Worm (Caenorhabditis elegans): Measurements from ENCODE around the gene xbx-4.

xbx-4 gene

ce11 chrIV:2111300-2111874 lies 3.0 kb upstream of the xbx-4 start, which contains the start of gene che-6 (continued):
- TF ChIP-seq unc-130 (GFP tag; optimal IDR thresholded peaks at IDR 0.05) (no peak), daf-8 (GFP tag; IDR thresholded peaks at IDR 0.05) (no peak), nhr-237 (tag; optimal IDR thresholded peaks at IDR 0.05) (no peak), mdt-29 (GFP tag; IDR thresholded peaks at IDR 0.05) (no peak), zip-11 (GFP tag; IDR thresholded peaks at IDR 0.05) (no peak), pha-4 (GFP tag; IDR thresholded peaks at IDR 0.05) (0 out of 2 replicates have a peak, but pooled peaks have one; percentile 51), pha-4 (tag; optimal IDR thresholded peaks at IDR 0.05) (no peak), ZK546.5 (tag; optimal IDR thresholded peaks at IDR 0.05) (no peak), unc-62 (GFP tag; optimal IDR thresholded peaks at IDR 0.05 in 1 of 2) (no peak), unc-62 (tag; optimal IDR thresholded peaks at IDR 0.05) (no peak), madf-5 (GFP tag; IDR thresholded peaks at IDR 0.05) (no peak), T20F7.1 (GFP tag; optimal IDR thresholded peaks at IDR 0.05) (peak; percentile 34), ztf-7 (tag; optimal IDR thresholded peaks at IDR 0.05) (no peak), F44E2.7 (GFP tag; IDR thresholded peaks at IDR 0.05) (no peak), F26F4.8 (GFP tag; conservative IDR thresholded peaks at IDR 0.05) (no peak), Y105C5A.15 (GFP tag; IDR thresholded peaks at IDR 0.05) (no peak), zag-1 (tag; optimal IDR thresholded peaks at IDR 0.05) (no peak), lir-3 (tag; optimal IDR thresholded peaks at IDR 0.05) (no peak), lim-7 (GFP tag; IDR thresholded peaks at IDR 0.05) (0 out of 2 replicates have a peak, but pooled peaks have one; percentile 19), gei-8 (GFP tag; optimal IDR thresholded peaks at IDR 0.05) (no peak), fkh-10 (GFP tag; optimal IDR thresholded peaks at IDR 0.05) (no peak), tag-97 (GFP tag; IDR thresholded peaks at IDR 0.05) (no peak), daf-19 (GFP tag; conservative IDR thresholded peaks at IDR 0.05) (no peak), ama-1 (optimal IDR thresholded peaks at IDR 0.05) (no peak), F37D6.2 (tag; optimal IDR thresholded peaks at IDR 0.05) (no peak), nhr-11 (tag; optimal IDR thresholded peaks at IDR 0.05) (no peak), lin-29 (GFP tag; IDR thresholded peaks at IDR 0.05) (no peak), dve-1 (tag; optimal IDR thresholded peaks at IDR 0.05; ENCODE audit: insufficient read depth) (peak; percentile 45), mxl-2 (GFP tag; conservative IDR thresholded peaks at IDR 0.05) (no peak), ZK337.2 (GFP tag; IDR thresholded peaks at IDR 0.05) (no peak), lin-15B (tag; optimal IDR thresholded peaks at IDR 0.05) (no peak), ceh-20 (GFP tag; IDR thresholded peaks at IDR 0.05) (no peak), dmd-9 (GFP tag; IDR thresholded peaks at IDR 0.05) (no peak), madf-9 (GFP tag; conservative IDR thresholded peaks at IDR 0.05) (no peak), Y75B8A.6 (GFP tag; IDR thresholded peaks at IDR 0.05) (0 out of 2 replicates have a peak, but pooled peaks have one; percentile 44), nhr-77 (tag; optimal IDR thresholded peaks at IDR 0.05) (no peak), zfp-2 (tag; optimal IDR thresholded peaks at IDR 0.05) (no peak), lin-1 (GFP tag; IDR thresholded peaks at IDR 0.05) (no peak), hlh-30 (tag; optimal IDR thresholded peaks at IDR 0.05; ENCODE audit: insufficient read depth) (no peak), mdl-1 (tag; optimal IDR thresholded peaks at IDR 0.05) (no peak), nhr-102 (tag; optimal IDR thresholded peaks at IDR 0.05) (peak; percentile 37), duxl-1 (tag; optimal IDR thresholded peaks at IDR 0.05; ENCODE audit: poor library complexity) (no peak), skn-1 (tag; optimal IDR thresholded peaks at IDR 0.05) (no peak), pqm-1 (tag; optimal IDR thresholded peaks at IDR 0.05) (no peak), nhr-6 (tag; optimal IDR thresholded peaks at IDR 0.05) (no peak), nhr-25 (tag; optimal IDR thresholded peaks at IDR 0.05; ENCODE audit: borderline replicate concordance, insufficient read depth) (no peak), daf-12 (tag; optimal IDR thresholded peaks at IDR 0.05) (no peak), egl-43 (GFP tag; IDR thresholded peaks at IDR 0.05) (no peak), set-16 (GFP tag; IDR thresholded peaks at IDR 0.05) (no peak), mep-1 (tag; optimal IDR thresholded peaks at IDR 0.05) (peak; percentile 31), zfp-3 (GFP tag; conservative IDR thresholded peaks at IDR 0.05) (peak; percentile 26), ztf-11 (tag; optimal IDR thresholded peaks at IDR 0.05) (no peak)
